Fruit fly (Drosophila melanogaster): ENCODE data around the gene CG14866.

Gene CG14866

DNA sequence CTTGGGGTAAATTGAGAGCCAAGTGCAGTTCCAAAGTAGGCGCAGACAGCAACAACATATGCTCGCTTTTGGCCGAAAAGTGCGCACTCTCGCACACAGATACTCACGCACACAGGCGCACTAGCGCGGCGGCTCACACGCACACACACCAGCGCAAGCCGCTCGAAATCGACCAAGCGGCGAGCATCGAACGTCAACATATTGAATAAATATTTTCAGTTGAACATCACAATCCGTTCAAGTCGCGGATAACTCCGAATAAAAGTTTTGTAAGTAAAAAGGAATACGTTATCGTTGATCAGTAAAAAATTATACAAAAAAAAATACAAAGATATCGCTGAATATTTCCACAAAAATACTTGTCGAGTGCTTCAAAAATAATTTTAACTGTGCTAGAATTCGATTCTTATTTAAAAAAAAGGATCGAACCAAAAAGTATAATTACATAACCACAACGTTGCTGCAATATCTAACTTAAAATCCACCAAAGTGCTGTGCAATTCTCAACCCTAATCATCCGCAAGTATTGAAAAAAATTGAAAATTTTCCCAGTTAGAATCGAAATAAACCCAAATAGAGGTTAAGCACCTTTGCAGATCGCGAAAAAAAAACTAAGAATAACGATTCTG lies 34.8 kb upstream of the CG14866 start:
- TF ChIP-seq pad (GFP tag; optimal IDR thresholded peaks at IDR 0.05) (no peak), Mnt (GFP tag; optimal IDR thresholded peaks at IDR 0.05) (no peak), CG14711 (tag; optimal IDR thresholded peaks at IDR 0.05) (no peak), CG12768 (GFP tag; optimal IDR thresholded peaks at IDR 0.05) (no peak)

DNA sequence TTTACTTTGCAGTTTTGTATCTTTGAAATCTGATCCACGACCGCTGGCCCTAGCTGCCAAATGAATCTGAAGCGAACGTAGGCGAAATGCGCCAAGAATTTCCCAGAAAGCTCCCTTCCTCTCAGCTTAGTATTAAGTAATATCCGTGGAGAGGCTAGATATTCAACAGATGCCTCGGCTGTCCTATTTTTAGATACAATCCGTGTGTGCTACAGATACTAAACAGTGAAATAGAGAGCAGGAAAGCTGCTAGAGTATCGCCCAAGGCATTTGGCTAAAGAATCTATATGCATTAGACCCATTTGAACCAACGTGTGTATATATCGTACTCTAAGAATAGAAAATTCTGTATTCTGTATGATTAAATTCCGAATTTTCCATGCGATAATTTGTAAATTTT lies 33.9 kb upstream of the CG14866 start:
- TF ChIP-seq Hr96 (GFP tag; optimal IDR thresholded peaks at IDR 0.05) (no peak), cnc (optimal IDR thresholded peaks at IDR 0.05) (no peak), toe (GFP tag; optimal IDR thresholded peaks at IDR 0.05) (no peak), Clk (GFP tag; optimal IDR thresholded peaks at IDR 0.05) (no peak), CG1620 (GFP tag; optimal IDR thresholded peaks at IDR 0.05) (no peak), kay (GFP tag; ENCODE audit: borderline replicate concordance) (peak; percentile 11)

DNA sequence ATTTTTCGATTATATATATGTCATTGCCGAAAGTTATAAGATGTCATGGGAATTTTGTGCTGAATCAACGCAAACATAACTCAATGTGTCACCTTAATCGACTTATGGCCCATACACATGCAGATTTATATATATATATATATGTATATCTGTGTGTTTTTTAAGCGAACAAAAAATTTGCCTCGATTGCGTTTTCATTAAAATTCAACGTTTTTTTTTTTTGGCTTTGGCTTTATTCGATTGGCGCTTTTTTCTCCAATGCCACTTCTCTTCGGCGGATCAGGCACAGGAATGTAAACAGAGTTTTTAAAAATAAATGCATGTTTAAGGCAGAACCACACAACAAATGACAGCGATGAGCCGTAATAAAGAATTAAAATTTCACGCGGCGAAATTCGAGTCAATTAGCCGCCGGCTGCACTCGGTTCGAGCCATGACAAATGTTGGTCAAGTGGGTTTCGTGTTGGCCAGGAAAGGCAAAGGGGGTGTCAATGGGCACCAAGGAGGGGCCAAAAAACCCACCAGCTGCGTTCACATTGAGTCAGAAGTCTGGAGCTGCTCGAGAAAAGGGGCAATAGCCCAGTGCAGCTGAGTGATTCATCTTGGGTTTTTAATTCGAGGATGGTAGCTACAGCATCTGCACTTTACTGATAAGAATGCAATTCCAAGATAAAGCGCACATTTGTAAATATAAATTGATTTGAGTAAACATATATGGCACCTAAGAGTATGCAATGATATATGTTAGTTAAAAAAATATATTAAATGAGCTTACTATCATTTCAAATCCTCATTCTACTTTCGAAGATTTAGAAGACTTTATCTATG lies 33.1 kb upstream of the CG14866 start:
- TF ChIP-seq ovo (GFP tag; optimal IDR thresholded peaks at IDR 0.05) = no peak
- no peak for TF ChIP-seq CG7101 (tag; optimal IDR thresholded peaks at IDR 0.05)
- no peak for TF ChIP-seq CG14711 (tag; optimal IDR thresholded peaks at IDR 0.05)
- TF ChIP-seq Crg-1 (GFP tag; optimal IDR thresholded peaks at IDR 0.05) = no peak
- TF ChIP-seq tj (GFP tag; optimal IDR thresholded peaks at IDR 0.05) = peak; percentile 96
- no peak for TF ChIP-seq cnc (optimal IDR thresholded peaks at IDR 0.05)
- no peak for TF ChIP-seq bab1 (GFP tag; optimal IDR thresholded peaks at IDR 0.05)
- TF ChIP-seq CG5204 (GFP tag; optimal IDR thresholded peaks at IDR 0.05) = no peak
- TF ChIP-seq cic (GFP tag; optimal IDR thresholded peaks at IDR 0.05) = no peak
- peak; percentile 44 for TF ChIP-seq kay (GFP tag; ENCODE audit: borderline replicate concordance)
- TF ChIP-seq toe (GFP tag; optimal IDR thresholded peaks at IDR 0.05) = no peak
- no peak for TF ChIP-seq CG11617 (GFP tag; optimal IDR thresholded peaks at IDR 0.05)

DNA sequence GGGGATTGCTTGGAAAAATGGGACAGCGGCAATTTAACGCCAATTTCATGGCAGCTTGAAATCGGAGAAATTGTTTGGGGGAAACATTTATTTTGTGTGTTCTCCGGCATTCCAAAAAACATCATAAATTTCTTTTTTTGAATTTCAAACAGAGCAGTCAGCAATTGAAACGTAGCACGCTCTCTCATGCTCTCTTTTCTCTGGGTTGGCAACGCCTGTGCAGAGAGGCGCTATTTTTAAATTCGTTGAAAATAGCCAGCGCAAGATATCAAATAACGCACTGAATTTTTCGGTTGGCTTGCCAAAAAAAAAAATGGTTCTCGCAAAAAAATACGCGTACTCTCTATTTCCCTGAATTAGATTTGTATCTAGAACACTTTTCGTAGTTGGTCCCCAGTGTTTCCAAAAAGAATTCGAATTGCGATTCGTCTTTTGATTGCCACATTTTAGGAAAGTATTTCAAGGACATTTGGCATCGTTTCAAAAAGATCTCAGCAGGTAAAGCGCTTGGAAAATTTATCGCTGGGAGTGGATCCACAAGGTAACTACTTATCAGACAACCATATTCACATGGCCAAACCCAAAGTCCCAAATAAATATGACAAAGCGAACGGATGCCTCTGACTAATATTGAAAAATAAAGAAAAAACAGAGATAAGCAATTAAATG lies 30.1 kb upstream of the CG14866 start:
- TF ChIP-seq kay (GFP tag; ENCODE audit: borderline replicate concordance) (peak; percentile 44), CG7101 (tag; optimal IDR thresholded peaks at IDR 0.05) (no peak)

DNA sequence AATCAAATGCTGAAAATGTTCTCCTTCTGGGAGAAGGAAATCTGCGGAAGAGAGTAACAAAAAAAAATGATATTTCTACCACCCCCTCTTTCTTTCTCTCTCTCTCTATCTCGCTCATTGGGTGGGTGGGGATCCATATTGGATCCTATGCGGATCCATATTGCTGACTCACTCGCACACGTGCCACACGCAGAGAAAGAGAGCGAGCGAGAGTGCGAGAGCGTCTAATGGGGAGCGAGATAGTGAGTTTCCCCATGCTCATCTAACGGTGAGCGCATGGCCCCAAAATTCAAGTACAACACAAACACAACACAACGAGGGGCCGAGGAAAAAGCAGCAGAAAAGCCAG lies 29.6 kb upstream of the CG14866 start:
- TF ChIP-seq Mnt (GFP tag; optimal IDR thresholded peaks at IDR 0.05) (peak; percentile 32), pad (GFP tag; optimal IDR thresholded peaks at IDR 0.05) (peak; percentile 93), CG7045 (GFP tag; optimal IDR thresholded peaks at IDR 0.05) (no peak), toe (GFP tag; optimal IDR thresholded peaks at IDR 0.05) (no peak), Clk (GFP tag; optimal IDR thresholded peaks at IDR 0.05) (no peak), kay (GFP tag; ENCODE audit: borderline replicate concordance) (peak; percentile 11)

DNA sequence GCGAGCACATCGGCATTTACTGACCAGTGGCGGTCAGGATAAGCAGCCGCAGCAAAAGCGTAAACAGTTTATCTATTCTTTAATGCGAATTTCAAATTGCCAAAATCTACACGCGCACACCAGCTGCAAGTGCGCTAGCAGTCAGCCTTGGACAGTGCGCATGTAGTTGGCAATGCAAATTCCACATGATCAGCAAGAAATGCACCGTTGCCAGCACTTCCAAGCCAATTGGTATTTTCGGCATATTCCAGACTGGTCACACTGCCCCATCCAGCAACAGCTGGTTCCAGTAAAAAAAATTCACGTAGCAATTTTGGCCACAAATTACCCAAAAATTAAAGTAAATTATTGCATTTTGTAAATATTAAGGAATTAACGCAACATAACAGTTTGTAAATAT lies 28.5 kb upstream of the CG14866 start:
- TF ChIP-seq CG14711 (tag; optimal IDR thresholded peaks at IDR 0.05) (peak; percentile 5), CG12768 (GFP tag; optimal IDR thresholded peaks at IDR 0.05) (no peak), ovo (GFP tag; optimal IDR thresholded peaks at IDR 0.05) (peak; percentile 63), Mnt (GFP tag; optimal IDR thresholded peaks at IDR 0.05) (peak; percentile 78), CG1620 (GFP tag; optimal IDR thresholded peaks at IDR 0.05) (peak; percentile 30), Clk (GFP tag; optimal IDR thresholded peaks at IDR 0.05) (no peak), Hr96 (GFP tag; optimal IDR thresholded peaks at IDR 0.05) (no peak), CG5204 (GFP tag; optimal IDR thresholded peaks at IDR 0.05) (no peak), tj (GFP tag; optimal IDR thresholded peaks at IDR 0.05) (peak; percentile 100), cnc (optimal IDR thresholded peaks at IDR 0.05) (peak in 1 of 2 experiments; percentile 32), Crg-1 (GFP tag; optimal IDR thresholded peaks at IDR 0.05) (peak; percentile 33), toe (GFP tag; optimal IDR thresholded peaks at IDR 0.05) (no peak), kay (GFP tag; ENCODE audit: borderline replicate concordance) (no peak), CG33017 (tag; optimal IDR thresholded peaks at IDR 0.05) (no peak), pad (GFP tag; optimal IDR thresholded peaks at IDR 0.05) (peak; percentile 44), CG11617 (GFP tag; optimal IDR thresholded peaks at IDR 0.05) (no peak), CG7045 (GFP tag; optimal IDR thresholded peaks at IDR 0.05) (no peak), CG7101 (tag; optimal IDR thresholded peaks at IDR 0.05) (no peak), cic (GFP tag; optimal IDR thresholded peaks at IDR 0.05) (no peak), bab1 (GFP tag; optimal IDR thresholded peaks at IDR 0.05) (no peak)

DNA sequence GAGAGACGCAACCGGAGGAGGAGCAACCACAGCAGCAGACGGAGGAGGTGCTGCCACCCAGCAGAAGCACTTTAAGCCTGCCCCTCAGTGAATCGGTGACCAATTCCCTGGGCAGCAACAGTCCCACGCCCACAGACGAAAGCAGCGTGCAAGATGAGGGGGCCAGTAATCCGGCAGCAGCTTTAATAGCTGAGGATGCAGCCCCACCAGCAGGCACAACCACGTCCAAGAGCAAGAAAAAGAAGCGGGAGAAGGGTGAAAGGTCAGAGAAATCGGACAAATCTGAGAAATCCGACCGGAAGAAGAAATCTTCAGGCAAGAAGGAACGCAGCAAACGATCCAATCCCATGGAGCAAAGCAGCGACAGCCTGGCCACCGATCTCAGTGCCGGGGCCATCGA lies 27.5 kb upstream of the CG14866 start:
- TF ChIP-seq cnc (optimal IDR thresholded peaks at IDR 0.05) (no peak), CG12768 (GFP tag; optimal IDR thresholded peaks at IDR 0.05) (no peak), CG11617 (GFP tag; optimal IDR thresholded peaks at IDR 0.05) (no peak), pad (GFP tag; optimal IDR thresholded peaks at IDR 0.05) (no peak), CG1620 (GFP tag; optimal IDR thresholded peaks at IDR 0.05) (no peak), ovo (GFP tag; optimal IDR thresholded peaks at IDR 0.05) (no peak), Crg-1 (GFP tag; optimal IDR thresholded peaks at IDR 0.05) (no peak), Hr96 (GFP tag; optimal IDR thresholded peaks at IDR 0.05) (no peak), CG14711 (tag; optimal IDR thresholded peaks at IDR 0.05) (no peak)

Data from whole organism, adult.